Worm (Caenorhabditis elegans) whole organism, L4 larva: ENCODE data around the gene F56F10.2.

Experiments used
- F26F4.8 ChIP-seq: fragments of 200-800 bp; sonication (Bioruptor generic); conservative IDR thresholded peaks from 2 replicates; pipeline ENCODE4 v1.3.6; 2022; ENCODE audit warnings: missing genetic modification characterization, missing compliant biosample characterization
- T20F7.1 ChIP-seq: fragments of 200-800 bp; sonication (Bioruptor generic); optimal IDR thresholded peaks from 2 replicates; lab custom pipeline; 2018; ENCODE audit warnings: mild to moderate bottlenecking, missing genetic modification characterization, missing compliant biosample characterization
- ZK337.2 ChIP-seq: fragments of 200-800 bp; sonication (Bioruptor generic); IDR thresholded peaks from 2 replicates; pipeline ENCODE4 v1.3.6; 2022; ENCODE audit warnings: missing genetic modification reagents, missing genetic modification characterization, missing compliant biosample characterization
- aha-1 ChIP-seq: fragments of 150-350 bp; peaks from one replicate; lab custom pipeline; 2014; ENCODE audit warnings: missing biosample characterization, missing genetic modification characterization
- aly-2 ChIP-seq: sonication (generic microtip); optimal IDR thresholded peaks from 2 replicates; lab custom pipeline; 2018; ENCODE audit warnings: missing biosample characterization, missing genetic modification characterization
- ama-1 ChIP-seq: fragments of 150-350 bp; optimal IDR thresholded peaks from 2 replicates; lab custom pipeline; 2014; ENCODE audit warnings: inconsistent platforms, mixed read lengths
- arid-1 ChIP-seq: fragments of 200-800 bp; sonication (Bioruptor generic); conservative IDR thresholded peaks from 2 replicates; pipeline ENCODE4 v1.3.6; 2022; ENCODE audit warnings: missing genetic modification reagents, missing genetic modification characterization, missing compliant biosample characterization
- attf-4 ChIP-seq: sonication (generic microtip); optimal IDR thresholded peaks from 3 replicates; lab custom pipeline; 2017; ENCODE audit warnings: missing biosample characterization, missing genetic modification characterization
- ceh-32 ChIP-seq: sonication (generic microtip); optimal IDR thresholded peaks from 2 replicates; lab custom pipeline; 2016; ENCODE audit warnings: mild to moderate bottlenecking, missing genetic modification characterization, missing compliant biosample characterization; ENCODE audit not compliant: poor library complexity
- ceh-62 ChIP-seq: sonication (generic microtip); optimal IDR thresholded peaks from 2 replicates; lab custom pipeline; 2017; ENCODE audit warnings: missing biosample characterization, missing genetic modification characterization
- ctbp-1 ChIP-seq: fragments of 200-800 bp; sonication (Bioruptor generic); IDR thresholded peaks from 2 replicates; pipeline ENCODE4 v1.3.6; 2022; ENCODE audit warnings: missing genetic modification reagents, missing genetic modification characterization, missing compliant biosample characterization
- daf-12 ChIP-seq: fragments of 150-350 bp; optimal IDR thresholded peaks from 2 replicates; lab custom pipeline; 2014; ENCODE audit warnings: missing biosample characterization, missing genetic modification reagents, missing genetic modification characterization
- daf-16 ChIP-seq, 3 experiments: sonication (generic microtip); optimal IDR thresholded peaks; 2 replicates each; lab custom pipeline; 2016 to 2017; ENCODE audit warnings: missing genetic modification characterization in 3 of 3, missing genetic modification reagents in 3 of 3, mild to moderate bottlenecking in 2 of 3, missing compliant biosample characterization in 2 of 3, missing biosample characterization in 1 of 3, moderate library complexity in 1 of 3
- dmd-6 ChIP-seq: fragments of 200-800 bp; sonication (Bioruptor generic); IDR thresholded peaks from 2 replicates; pipeline ENCODE4 v1.3.6; 2022; ENCODE audit warnings: missing genetic modification reagents, missing genetic modification characterization, missing compliant biosample characterization
- dpl-1 ChIP-seq: fragments of 150-350 bp; optimal IDR thresholded peaks from 2 replicates; lab custom pipeline; 2014; ENCODE audit warnings: missing biosample characterization, missing genetic modification reagents, missing genetic modification characterization
- fkh-10 ChIP-seq: fragments of 150-350 bp; optimal IDR thresholded peaks from 2 replicates; lab custom pipeline; 2014; ENCODE audit warnings: missing biosample characterization, missing genetic modification reagents, missing genetic modification characterization
- hif-1 ChIP-seq, 2 experiments: sonication (generic microtip); optimal IDR thresholded peaks; 2 replicates each; lab custom pipeline; 2016 to 2017; ENCODE audit warnings: missing compliant biosample characterization in 2 of 2, missing genetic modification characterization in 2 of 2, missing genetic modification reagents in 2 of 2, missing genotype in 2 of 2, mild to moderate bottlenecking in 1 of 2
- hlh-11 ChIP-seq: fragments of 200-800 bp; sonication (Bioruptor generic); optimal IDR thresholded peaks from 2 replicates; lab custom pipeline; 2018; ENCODE audit warnings: mild to moderate bottlenecking, missing genetic modification characterization, missing compliant biosample characterization
- lim-7 ChIP-seq: fragments of 200-800 bp; sonication (Bioruptor generic); IDR thresholded peaks from 2 replicates; pipeline ENCODE4 v1.3.6; 2022; ENCODE audit warnings: missing genetic modification characterization, missing compliant biosample characterization
- lin-1 ChIP-seq: fragments of 200-800 bp; sonication (Bioruptor generic); IDR thresholded peaks from 2 replicates; pipeline ENCODE4 v1.3.6; 2022; ENCODE audit warnings: missing genetic modification reagents, missing genetic modification characterization, missing compliant biosample characterization
- lin-13 ChIP-seq: fragments of 150-350 bp; optimal IDR thresholded peaks from 2 replicates; lab custom pipeline; 2014; ENCODE audit warnings: missing biosample characterization, missing genetic modification reagents, missing genetic modification characterization
- lin-38 ChIP-seq: fragments of 200-800 bp; sonication (Bioruptor generic); IDR thresholded peaks from 2 replicates; pipeline ENCODE4 v1.3.6; 2022; ENCODE audit warnings: missing genetic modification reagents, missing genetic modification characterization, missing compliant biosample characterization
- lin-39 ChIP-seq: fragments of 150-350 bp; optimal IDR thresholded peaks from 2 replicates; lab custom pipeline; 2014; ENCODE audit warnings: missing biosample characterization, missing genetic modification reagents, missing genetic modification characterization
- mdl-1 ChIP-seq, 2 experiments: fragments of 150-350 bp in 1 of 2; sonication (generic microtip) in 1 of 2; optimal IDR thresholded peaks; 2 replicates each; lab custom pipeline; 2014 to 2017; ENCODE audit warnings: missing biosample characterization in 2 of 2, missing genetic modification characterization in 2 of 2
- mes-2 ChIP-seq: sonication (generic microtip); optimal IDR thresholded peaks from 2 replicates; lab custom pipeline; 2016; ENCODE audit warnings: missing genotype, mild to moderate bottlenecking, missing genetic modification characterization, missing compliant biosample characterization; ENCODE audit not compliant: poor library complexity, severe bottlenecking
- mxl-2 ChIP-seq: fragments of 200-800 bp; sonication (Bioruptor generic); conservative IDR thresholded peaks from 2 replicates; pipeline ENCODE4 v1.3.6; 2022; ENCODE audit warnings: missing genetic modification reagents, missing genetic modification characterization, missing compliant biosample characterization
- nhr-28 ChIP-seq: fragments of 150-350 bp; optimal IDR thresholded peaks from 2 replicates; lab custom pipeline; 2014; ENCODE audit warnings: missing biosample characterization, missing genetic modification characterization
- nhr-41 ChIP-seq: fragments of 200-800 bp; sonication (Bioruptor generic); IDR thresholded peaks from 2 replicates; pipeline ENCODE4 v1.3.6; 2022; ENCODE audit warnings: missing genetic modification reagents, missing genetic modification characterization, missing compliant biosample characterization
- nhr-42 ChIP-seq: fragments of 200-800 bp; sonication (Bioruptor generic); IDR thresholded peaks from 2 replicates; pipeline ENCODE4 v1.3.6; 2022; ENCODE audit warnings: missing genetic modification characterization, missing compliant biosample characterization
- nhr-77 ChIP-seq: fragments of 150-350 bp; optimal IDR thresholded peaks from 2 replicates; lab custom pipeline; 2014; ENCODE audit warnings: missing biosample characterization, missing genetic modification characterization
- pha-4 ChIP-seq, 2 experiments: fragments of 150-350 bp in 1 of 2; fragments of 200-800 bp in 1 of 2; sonication (Bioruptor generic) in 1 of 2; IDR thresholded peaks in 1 of 2; optimal IDR thresholded peaks in 1 of 2; 2 replicates each; pipeline versions ENCODE4 v1.3.6 to Lab custom; 2014 to 2022; ENCODE audit warnings: missing genetic modification characterization in 2 of 2, missing genetic modification reagents in 2 of 2, missing biosample characterization in 1 of 2, missing compliant biosample characterization in 1 of 2
- pqm-1 ChIP-seq: sonication (generic microtip); optimal IDR thresholded peaks from 2 replicates; lab custom pipeline; 2017; ENCODE audit warnings: missing biosample characterization, missing genetic modification characterization
- rbr-2 ChIP-seq: sonication (generic microtip); optimal IDR thresholded peaks from 2 replicates; lab custom pipeline; 2016; ENCODE audit warnings: missing genotype, missing genetic modification characterization, missing compliant biosample characterization
- sdz-12 ChIP-seq: fragments of 200-800 bp; sonication (Bioruptor generic); optimal IDR thresholded peaks from 2 replicates; lab custom pipeline; 2018; ENCODE audit warnings: mild to moderate bottlenecking, missing genetic modification characterization, missing compliant biosample characterization
- set-16 ChIP-seq: fragments of 200-800 bp; sonication (Bioruptor generic); IDR thresholded peaks from 2 replicates; pipeline ENCODE4 v1.3.6; 2022; ENCODE audit warnings: missing genetic modification reagents, missing genetic modification characterization, missing compliant biosample characterization
- snpc-1.2 ChIP-seq: fragments of 200-800 bp; sonication (Bioruptor generic); IDR thresholded peaks from 2 replicates; pipeline ENCODE4 v1.3.6; 2022; ENCODE audit warnings: missing genetic modification reagents, missing genetic modification characterization, missing compliant biosample characterization
- snpc-4 ChIP-seq: fragments of 150-350 bp; optimal IDR thresholded peaks from 2 replicates; lab custom pipeline; 2014; ENCODE audit warnings: missing biosample characterization, missing genetic modification characterization
- spr-3 ChIP-seq: fragments of 200-800 bp; sonication (Bioruptor generic); optimal IDR thresholded peaks from 2 replicates; lab custom pipeline; 2018; ENCODE audit warnings: mild to moderate bottlenecking, missing genetic modification characterization, missing compliant biosample characterization
- unc-130 ChIP-seq: sonication (generic microtip); optimal IDR thresholded peaks from 2 replicates; lab custom pipeline; 2016; ENCODE audit warnings: missing genetic modification reagents, missing genetic modification characterization, missing compliant biosample characterization
- unc-62 ChIP-seq, 3 experiments: fragments of 150-350 bp in 1 of 3; sonication (generic microtip); optimal IDR thresholded peaks in 2 of 3; peaks in 1 of 3; 1 replicate in 1 of 3; 2 replicates in 2 of 3; lab custom pipeline; 2014 to 2017; ENCODE audit warnings: missing biosample characterization in 3 of 3, missing genetic modification characterization in 3 of 3, missing genetic modification reagents in 3 of 3, missing genotype in 1 of 3
- vab-7 ChIP-seq: fragments of 200-800 bp; sonication (Bioruptor generic); IDR thresholded peaks from 2 replicates; pipeline ENCODE4 v1.3.6; 2022; ENCODE audit warnings: missing genetic modification reagents, missing genetic modification characterization, missing compliant biosample characterization
- zfp-2 ChIP-seq: sonication (generic microtip); optimal IDR thresholded peaks from 2 replicates; lab custom pipeline; 2016; ENCODE audit warnings: mild to moderate bottlenecking, missing genetic modification characterization, missing compliant biosample characterization
- zfp-3 ChIP-seq: fragments of 200-800 bp; sonication (Bioruptor generic); conservative IDR thresholded peaks from 2 replicates; pipeline ENCODE4 v1.3.6; 2022; ENCODE audit warnings: missing genetic modification reagents, missing genetic modification characterization, missing compliant biosample characterization

F56F10.2 gene

DNA sequence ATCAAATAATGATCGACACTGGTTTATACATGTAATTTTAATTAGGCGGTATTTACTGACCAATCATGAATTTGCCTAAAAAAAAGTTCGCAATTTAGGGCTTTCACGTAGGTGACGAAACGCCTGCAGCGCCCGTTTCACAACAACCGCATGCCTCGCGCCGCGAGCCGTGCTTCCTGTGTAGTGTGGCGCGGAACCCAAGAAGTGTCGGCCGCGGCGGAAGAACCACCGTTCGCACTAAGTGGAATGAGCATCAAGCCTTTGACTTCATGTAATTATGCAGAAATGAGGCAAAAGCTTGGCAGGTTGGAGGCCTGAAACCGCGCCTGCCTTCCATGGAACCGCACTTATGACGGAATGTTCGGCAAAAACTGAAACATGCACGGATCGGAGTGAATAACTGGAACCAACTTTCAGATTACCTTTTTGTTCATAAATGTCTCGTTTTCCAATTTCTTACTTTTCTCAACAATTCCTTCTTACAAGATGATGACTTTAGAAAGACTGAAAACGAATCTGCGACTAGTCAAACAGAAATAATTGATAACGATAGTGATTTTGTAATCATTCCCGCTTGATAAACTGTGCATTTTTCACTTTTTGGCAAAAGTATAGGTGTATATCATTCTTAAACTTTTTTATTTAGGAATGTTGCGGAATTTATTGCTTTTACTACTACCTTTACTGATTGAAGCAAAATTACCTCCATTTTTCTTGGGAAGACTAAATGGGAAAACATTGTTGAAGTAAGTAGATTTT is 12.7 kb downstream of the F56F10.2 start, which contains the start of gene F56F10.1:
Gene F56F10.1 (plus strand): TSS at position 647 of the 759 bp plus-strand sequence.
- 0 out of 2 replicates have a peak, but pooled peaks have one; percentile 34 for TF ChIP-seq vab-7 (GFP tag; lab: Robert Waterston, UW)
- peak; percentile 61 for TF ChIP-seq set-16 (GFP tag; lab: Robert Waterston, UW)
- TF ChIP-seq sdz-12 = no peak
- no peak for TF ChIP-seq ceh-62 (tag; lab: Kevin White, UChicago)
- TF ChIP-seq F26F4.8 = 0 out of 2 replicates have a peak, but pooled peaks have one; percentile 19
- peak in 1 of 2 experiments; percentile 53 for TF ChIP-seq unc-62 (GFP tag; optimal IDR thresholded peaks at IDR 0.05 in 1 of 2; lab: Kevin White, UChicago)
- no peak for TF ChIP-seq unc-62 (tag; optimal IDR thresholded peaks at IDR 0.05; lab: Kevin White, UChicago)
- TF ChIP-seq zfp-2 (tag; lab: Kevin White, UChicago) = no peak
- TF ChIP-seq hlh-11 (tag; lab: Kevin White, UChicago) = peak; percentile 8
- TF ChIP-seq daf-16 (GFP tag; optimal IDR thresholded peaks at IDR 0.05; lab: Kevin White, UChicago) = no peak
- peak; percentile 36 for TF ChIP-seq daf-16 (tag; optimal IDR thresholded peaks at IDR 0.05; lab: Kevin White, UChicago)
- TF ChIP-seq ama-1 (lab: Kevin White, UChicago) = no peak
- peak; percentile 19 for TF ChIP-seq nhr-28
- peak; percentile 38; the same call in 1 of the 2 replicates for TF ChIP-seq mxl-2 (GFP tag; lab: Robert Waterston, UW)
- peak; percentile 51 for TF ChIP-seq snpc-4 (tag; lab: Kevin White, UChicago)
- TF ChIP-seq pqm-1 (tag; lab: Kevin White, UChicago) = peak; percentile 87
- no peak for TF ChIP-seq unc-130

DNA sequence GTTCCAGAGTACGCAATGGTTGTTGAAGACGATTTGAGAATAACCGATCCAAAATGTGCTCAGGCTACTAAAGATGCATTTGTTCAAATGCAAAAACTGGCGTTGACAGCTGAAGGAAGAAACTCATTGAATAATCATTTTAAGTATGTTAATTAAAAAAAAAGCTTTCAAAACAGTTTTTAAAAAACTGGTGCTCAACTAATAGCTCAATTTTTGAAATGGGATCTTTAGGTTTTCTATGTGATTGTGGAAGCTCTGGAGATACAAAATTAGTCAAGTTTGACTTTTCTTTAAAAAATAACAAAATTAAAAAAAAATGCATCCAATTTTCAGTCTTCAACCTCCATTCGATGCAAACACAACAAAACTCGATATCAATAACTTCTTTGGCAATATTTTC is 14.2 kb downstream of the F56F10.2 start:
- TF ChIP-seq aly-2 (tag; lab: Kevin White, UChicago) (no peak), unc-62 (GFP tag; optimal IDR thresholded peaks at IDR 0.05 in 1 of 2; lab: Kevin White, UChicago) (peak in 1 of 2 experiments; percentile 95), unc-62 (tag; optimal IDR thresholded peaks at IDR 0.05; lab: Kevin White, UChicago) (no peak)

DNA sequence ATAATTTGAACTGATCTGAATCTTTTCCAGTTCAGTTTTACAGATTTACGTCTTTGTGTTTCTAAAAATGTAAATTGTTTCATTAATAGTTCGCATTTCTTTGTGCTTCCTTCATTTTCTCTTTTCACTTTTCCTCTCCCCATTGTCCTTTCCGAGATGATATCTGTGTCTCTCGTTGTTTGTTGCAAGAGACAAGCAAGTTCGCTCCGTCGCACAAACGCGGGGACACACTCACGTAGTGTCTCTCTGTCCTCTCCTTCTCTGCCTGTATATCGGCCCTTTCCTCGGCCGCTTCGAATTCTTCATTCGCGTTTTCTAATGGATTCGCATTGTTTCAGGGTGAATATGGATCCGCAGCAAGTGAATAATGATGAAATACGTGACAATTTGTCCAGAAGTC is 17.5 kb downstream of the F56F10.2 start, which contains the start of gene ZC13.1:
Gene ZC13.1 (plus strand): TSS at position 305 of the 400 bp plus-strand sequence.
- TF ChIP-seq nhr-42 (GFP tag; lab: Robert Waterston, UW) (no peak), pha-4 (GFP tag; IDR thresholded peaks at IDR 0.05; lab: Robert Waterston, UW) (no peak), pha-4 (tag; optimal IDR thresholded peaks at IDR 0.05; lab: Kevin White, UChicago) (peak; percentile 38), nhr-77 (tag; lab: Kevin White, UChicago) (peak; percentile 81), lin-38 (GFP tag; lab: Robert Waterston, UW) (peak; percentile 89), ctbp-1 (GFP tag; lab: Robert Waterston, UW) (no peak), pqm-1 (tag; lab: Kevin White, UChicago) (peak; percentile 65), lin-39 (tag; lab: Kevin White, UChicago) (no peak), hif-1 (tag; optimal IDR thresholded peaks at IDR 0.05; lab: Kevin White, UChicago) (peak in 1 of 2 experiments; percentile 68), nhr-41 (no peak), dpl-1 (GFP tag; lab: Kevin White, UChicago) (peak; percentile 54), lin-13 (GFP tag; lab: Kevin White, UChicago) (peak; percentile 45), attf-4 (tag; lab: Kevin White, UChicago) (no peak), daf-16 (GFP tag; optimal IDR thresholded peaks at IDR 0.05; lab: Kevin White, UChicago) (no peak), daf-16 (tag; optimal IDR thresholded peaks at IDR 0.05; lab: Kevin White, UChicago) (peak; percentile 64), ceh-32 (tag; lab: Kevin White, UChicago) (no peak), T20F7.1 (GFP tag; lab: Kevin White, UChicago) (peak; percentile 1), aha-1 (peak; percentile 99), mes-2 (peak; percentile 81), mdl-1 (tag; optimal IDR thresholded peaks at IDR 0.05; lab: Kevin White, UChicago) (peak in 1 of 2 experiments; percentile 45), dmd-6 (0 out of 2 replicates have a peak, but pooled peaks have one; percentile 30), lin-1 (GFP tag; lab: Robert Waterston, UW) (0 out of 2 replicates have a peak, but pooled peaks have one; percentile 53), lim-7 (GFP tag; lab: Robert Waterston, UW) (0 out of 2 replicates have a peak, but pooled peaks have one; percentile 39), spr-3 (no peak), arid-1 (no peak), snpc-1.2 (no peak), ama-1 (lab: Kevin White, UChicago) (peak; percentile 35), fkh-10 (GFP tag; lab: Kevin White, UChicago) (peak; percentile 66), ceh-62 (tag; lab: Kevin White, UChicago) (no peak), zfp-3 (GFP tag; lab: Robert Waterston, UW) (no peak), rbr-2 (peak; percentile 61), ZK337.2 (GFP tag; lab: Robert Waterston, UW) (no peak), daf-12 (no peak)
